Fruit fly (Drosophila melanogaster) whole organism, prepupa: ENCODE data around the gene ci.

ENCODE experiments used
- CG10669 ChIP-seq: fragments of 200-800 bp; sonication (Bioruptor generic); optimal IDR thresholded peaks from 3 replicates; lab custom pipeline; 2018; ENCODE audit warnings: missing biosample characterization, mild to moderate bottlenecking, missing genetic modification characterization, moderate library complexity
- CG15336 ChIP-seq: fragments of 200-800 bp; sonication (Bioruptor generic); IDR thresholded peaks from 2 replicates; pipeline ENCODE4 v1.3.6; 2022; ENCODE audit warnings: missing biosample characterization, missing genetic modification characterization
- CG4318 ChIP-seq: fragments of 200-800 bp; sonication (Bioruptor generic); optimal IDR thresholded peaks from 3 replicates; lab custom pipeline; 2017; ENCODE audit warnings: missing biosample characterization, mild to moderate bottlenecking, missing genetic modification characterization
- CG6792 ChIP-seq: fragments of 200-800 bp; sonication (Bioruptor generic); optimal IDR thresholded peaks from 3 replicates; lab custom pipeline; 2016; ENCODE audit warnings: missing biosample characterization, missing genetic modification characterization
- CG6854 ChIP-seq: fragments of 200-800 bp; sonication (Bioruptor generic); optimal IDR thresholded peaks from 2 replicates; lab custom pipeline; 2017; ENCODE audit warnings: missing biosample characterization, mild to moderate bottlenecking, missing genetic modification characterization
- Eip75B ChIP-seq: fragments of 200-800 bp; sonication (Bioruptor generic); optimal IDR thresholded peaks from 3 replicates; lab custom pipeline; 2016; ENCODE audit warnings: missing biosample characterization, missing genetic modification characterization
- Gug ChIP-seq: fragments of 200-800 bp; sonication (Bioruptor generic); IDR thresholded peaks from 2 replicates; pipeline ENCODE4 v1.3.6; 2022; ENCODE audit warnings: missing biosample characterization, missing genetic modification characterization
- Lpt ChIP-seq: fragments of 200-800 bp; sonication (Bioruptor generic); optimal IDR thresholded peaks from 3 replicates; lab custom pipeline; 2016; ENCODE audit warnings: missing biosample characterization, missing genetic modification characterization
- Met ChIP-seq: fragments of 200-800 bp; sonication (Bioruptor generic); optimal IDR thresholded peaks from 3 replicates; lab custom pipeline; 2016; ENCODE audit warnings: missing biosample characterization, missing genetic modification characterization
- OdsH ChIP-seq: fragments of 200-800 bp; sonication (Bioruptor generic); optimal IDR thresholded peaks from 3 replicates; lab custom pipeline; 2016; ENCODE audit warnings: missing biosample characterization, missing genetic modification characterization
- Sox102F ChIP-seq: fragments of 200-800 bp; sonication (Bioruptor generic); optimal IDR thresholded peaks from 2 replicates; lab custom pipeline; 2016; ENCODE audit warnings: missing biosample characterization, mild to moderate bottlenecking, missing genetic modification characterization
- topi ChIP-seq: fragments of 200-800 bp; sonication (Bioruptor generic); optimal IDR thresholded peaks from 3 replicates; lab custom pipeline; 2016; ENCODE audit warnings: missing biosample characterization, missing genetic modification characterization

DNA sequence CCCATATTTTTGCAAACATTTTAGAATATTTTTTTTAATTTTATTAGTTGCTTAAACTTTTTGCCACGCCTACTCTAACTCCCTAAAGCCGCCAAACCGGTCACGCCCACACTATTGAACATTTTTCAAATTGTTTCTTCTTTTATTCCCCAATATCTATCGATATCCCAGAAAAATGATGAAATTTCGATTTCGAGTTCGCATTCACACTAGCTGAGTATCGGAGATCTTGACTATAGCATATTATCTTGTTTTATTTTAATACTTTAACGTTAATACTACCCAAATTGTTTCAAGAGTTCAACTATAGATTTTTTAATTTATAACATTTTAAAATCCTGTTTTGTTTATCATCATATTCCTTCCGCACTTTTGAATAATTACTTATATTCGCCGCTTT lies 14.5 kb downstream of the ci start:
- TF ChIP-seq OdsH (GFP tag; lab: Kevin White, UChicago) (no peak), Eip75B (GFP tag; lab: Kevin White, UChicago) (no peak), CG10669 (GFP tag; lab: Kevin White, UChicago) (no peak), Lpt (GFP tag; lab: Kevin White, UChicago) (no peak), Met (GFP tag; lab: Kevin White, UChicago) (no peak), CG6854 (no peak), CG6792 (GFP tag; lab: Kevin White, UChicago) (no peak), CG4318 (no peak), CG15336 (no peak), topi (GFP tag; lab: Kevin White, UChicago) (no peak), Sox102F (GFP tag; lab: Kevin White, UChicago) (no peak), Gug (no peak)
